Worm (Caenorhabditis elegans): ENCODE results near the gene F10C5.3.

DNA sequence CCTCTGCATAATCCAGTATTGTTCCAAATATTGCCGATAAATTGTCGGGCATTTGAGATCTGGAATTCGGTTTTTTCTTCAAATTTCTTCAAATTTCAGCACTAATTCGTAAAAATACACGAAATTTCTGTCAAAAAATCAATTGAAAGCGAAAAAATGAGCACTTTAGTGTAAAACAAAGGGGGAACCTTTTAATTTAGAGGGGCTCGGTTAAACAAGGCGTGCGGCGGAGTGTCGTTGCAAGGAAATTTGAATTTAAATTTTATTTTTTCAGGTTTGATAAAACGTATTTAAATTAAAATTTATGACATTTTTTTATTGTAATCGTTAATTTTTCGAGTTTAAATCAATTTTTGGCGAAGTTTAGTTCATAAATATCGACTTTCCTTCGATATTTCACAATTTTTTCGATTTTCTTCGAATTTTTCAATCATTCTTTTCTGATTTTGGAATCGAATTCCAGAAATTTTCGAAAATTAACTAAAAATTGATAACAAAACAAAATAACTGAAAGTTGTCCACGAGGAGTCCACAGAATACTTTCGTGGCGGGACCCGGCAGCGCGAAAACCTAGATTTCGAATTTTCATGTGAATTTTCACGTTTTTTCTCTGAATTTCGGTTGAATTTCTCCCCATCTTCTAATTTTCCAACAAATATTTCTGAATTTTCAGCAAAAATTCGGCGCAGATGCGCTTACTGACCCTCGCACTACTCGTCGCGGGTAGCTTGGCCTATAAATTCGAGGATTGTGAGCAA is 11.8 kb upstream of the F10C5.3 start, which contains the start of the genes magu-1 and nemp-1:
- no peak for TF ChIP-seq blmp-1 (tag; optimal IDR thresholded peaks at IDR 0.05)
- no peak for TF ChIP-seq C04F5.9 (tag; optimal IDR thresholded peaks at IDR 0.05)
- no peak for TF ChIP-seq ama-1 (optimal IDR thresholded peaks at IDR 0.05)
- TF ChIP-seq nhr-28 (tag; optimal IDR thresholded peaks at IDR 0.05) = no peak
- TF ChIP-seq zag-1 (tag; optimal IDR thresholded peaks at IDR 0.05) = no peak
- no peak for TF ChIP-seq zip-4 (GFP tag; optimal IDR thresholded peaks at IDR 0.05)
- no peak for TF ChIP-seq nhr-12 (tag; optimal IDR thresholded peaks at IDR 0.05)
- no peak for TF ChIP-seq ztf-11 (tag; optimal IDR thresholded peaks at IDR 0.05)
- no peak for TF ChIP-seq ces-1 (GFP tag; optimal IDR thresholded peaks at IDR 0.05)
- TF ChIP-seq nhr-76 (tag; optimal IDR thresholded peaks at IDR 0.05) = no peak
- TF ChIP-seq lir-3 (tag; optimal IDR thresholded peaks at IDR 0.05; ENCODE audit: poor library complexity) = no peak
- TF ChIP-seq snpc-4 (tag; optimal IDR thresholded peaks at IDR 0.05) = no peak

All from whole organism, L1 larva.